Worm (Caenorhabditis elegans): ENCODE data around the gene C55A6.4.

C55A6.4 gene

DNA sequence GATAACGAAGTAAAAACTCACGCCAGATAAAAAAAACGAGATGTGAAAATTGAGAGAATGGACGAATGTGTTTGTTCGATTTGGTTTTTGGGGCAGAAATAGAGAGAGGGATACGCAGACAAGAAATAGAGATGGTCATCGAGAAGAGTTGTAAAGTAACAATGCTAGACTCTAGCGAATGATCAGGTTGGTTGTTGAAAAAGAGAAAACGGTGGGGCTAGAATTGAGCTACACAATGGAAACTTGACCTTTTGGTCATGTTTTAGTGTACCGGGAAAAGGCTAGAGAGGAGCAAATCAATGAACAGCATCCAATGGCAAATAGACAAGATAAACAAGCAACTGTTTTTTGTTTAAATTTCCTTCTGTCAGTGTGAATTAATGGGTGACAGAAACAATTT is 27.3 kb downstream of the C55A6.4 start, which contains the start of gene dhs-19:
Gene dhs-19, minus strand, starts transcription at position 101 of the 400 bp plus-strand sequence.
- peak; percentile 21 for TF ChIP-seq nhr-20 (tag; optimal IDR thresholded peaks at IDR 0.05)
- TF ChIP-seq swsn-7 (tag; optimal IDR thresholded peaks at IDR 0.05): no peak
- TF ChIP-seq blmp-1 (tag; optimal IDR thresholded peaks at IDR 0.05): peak; percentile 18
- TF ChIP-seq elt-3 (tag; optimal IDR thresholded peaks at IDR 0.05): no peak
- peak; percentile 20 for TF ChIP-seq rnt-1 (tag; optimal IDR thresholded peaks at IDR 0.05)

- TF ChIP-seq irx-1 (tag; optimal IDR thresholded peaks at IDR 0.05) (no peak), nhr-20 (tag; optimal IDR thresholded peaks at IDR 0.05) (no peak), nhr-90 (tag; optimal IDR thresholded peaks at IDR 0.05; ENCODE audit: poor library complexity) (no peak), dsc-1 (tag; optimal IDR thresholded peaks at IDR 0.05) (no peak), aly-2 (tag; optimal IDR thresholded peaks at IDR 0.05) (no peak), nhr-19 (GFP tag; conservative IDR thresholded peaks at IDR 0.05) (no peak), unc-130 (tag; optimal IDR thresholded peaks at IDR 0.05) (no peak), swsn-7 (tag; optimal IDR thresholded peaks at IDR 0.05) (no peak), fkh-10 (GFP tag; optimal IDR thresholded peaks at IDR 0.05) (no peak), isw-1 (GFP tag; IDR thresholded peaks at IDR 0.05) (no peak), nhr-71 (tag; optimal IDR thresholded peaks at IDR 0.05) (no peak), zag-1 (tag; optimal IDR thresholded peaks at IDR 0.05) (no peak), tlp-1 (tag; optimal IDR thresholded peaks at IDR 0.05) (no peak), elt-3 (tag; optimal IDR thresholded peaks at IDR 0.05) (no peak), lin-13 (GFP tag; optimal IDR thresholded peaks at IDR 0.05) (no peak)
Observed at ce11 chrV:11488288-11488687, 29.4 kb downstream of the C55A6.4 start.

ce11 chrV:11486680-11487079 is 31.0 kb downstream of the C55A6.4 start, which contains the start of gene T11F9.10:
Gene T11F9.10, plus strand, starts transcription at chrV:11486980.
- no peak for TF ChIP-seq aly-2 (tag; optimal IDR thresholded peaks at IDR 0.05)
- no peak for TF ChIP-seq mdl-1 (tag; optimal IDR thresholded peaks at IDR 0.05)
- no peak for TF ChIP-seq ceh-82 (tag; optimal IDR thresholded peaks at IDR 0.05)
- TF ChIP-seq C34B4.2 (tag; optimal IDR thresholded peaks at IDR 0.05): no peak
- no peak for TF ChIP-seq hlh-17 (GFP tag; optimal IDR thresholded peaks at IDR 0.05; ENCODE audit: borderline replicate concordance)
- TF ChIP-seq egl-13 (tag; optimal IDR thresholded peaks at IDR 0.05): no peak
- no peak for TF ChIP-seq unc-98 (GFP tag; IDR thresholded peaks at IDR 0.05)
- no peak for TF ChIP-seq pax-3 (tag; optimal IDR thresholded peaks at IDR 0.05)
- no peak for TF ChIP-seq fkh-4 (tag; optimal IDR thresholded peaks at IDR 0.05; ENCODE audit: borderline replicate concordance)
- TF ChIP-seq nhr-85 (tag): no peak
- no peak for TF ChIP-seq aha-1 (tag; optimal IDR thresholded peaks at IDR 0.05)
- TF ChIP-seq nhr-76 (tag; optimal IDR thresholded peaks at IDR 0.05): no peak

DNA sequence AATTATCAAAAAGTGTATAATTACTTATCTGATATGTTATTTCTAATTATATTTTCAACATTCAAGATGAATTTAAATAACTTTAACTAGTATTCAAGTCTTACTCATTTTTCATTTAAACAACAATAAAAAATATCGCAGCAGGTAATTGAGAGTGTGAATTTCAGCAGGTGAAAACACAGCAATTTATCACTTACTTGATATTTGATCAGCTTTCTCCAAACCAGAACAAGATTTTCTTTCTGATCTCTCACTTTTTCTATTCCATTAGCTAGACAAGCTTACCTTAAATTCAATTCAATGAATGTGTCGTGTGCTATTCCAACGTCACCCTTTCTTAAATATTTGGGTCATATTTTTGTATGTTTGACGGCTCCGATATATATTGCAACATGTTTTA is 32.1 kb downstream of the C55A6.4 start, which contains the start of gene srh-1:
Gene srh-1, plus strand, starts transcription at position 301 of the 400 bp plus-strand sequence.
- TF ChIP-seq tbx-2 (tag; optimal IDR thresholded peaks at IDR 0.05) (no peak), hlh-4 (tag; optimal IDR thresholded peaks at IDR 0.05) (no peak), snu-23 (GFP tag; optimal IDR thresholded peaks at IDR 0.05) (no peak), elt-3 (tag; optimal IDR thresholded peaks at IDR 0.05) (no peak), nhr-47 (tag; optimal IDR thresholded peaks at IDR 0.05) (no peak), fos-1 (tag; optimal IDR thresholded peaks at IDR 0.05) (no peak)

DNA sequence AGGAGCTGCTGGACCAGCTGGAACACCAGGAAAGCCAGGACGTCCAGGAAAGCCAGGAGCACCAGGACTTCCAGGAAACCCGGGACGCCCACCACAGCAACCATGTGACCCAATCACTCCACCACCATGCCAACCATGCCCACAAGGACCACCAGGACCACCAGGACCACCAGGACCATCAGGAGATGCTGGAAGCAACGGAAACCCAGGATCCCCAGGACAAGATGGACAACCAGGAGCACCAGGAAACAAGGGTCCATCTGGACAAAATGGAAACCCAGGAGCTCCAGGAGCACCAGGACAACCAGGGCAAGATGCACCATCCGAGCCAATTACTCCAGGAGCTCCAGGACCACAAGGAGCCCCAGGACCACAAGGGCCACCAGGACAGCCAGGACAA is 33.3 kb downstream of the C55A6.4 start:
- TF ChIP-seq elt-3 (tag; optimal IDR thresholded peaks at IDR 0.05) (no peak), egl-27 (tag; optimal IDR thresholded peaks at IDR 0.05) (no peak), nhr-12 (tag; optimal IDR thresholded peaks at IDR 0.05) (no peak), C16A3.4 (tag; optimal IDR thresholded peaks at IDR 0.05) (no peak), mep-1 (tag; optimal IDR thresholded peaks at IDR 0.05) (no peak), unc-62 (GFP tag; optimal IDR thresholded peaks at IDR 0.05) (no peak), nhr-237 (tag; optimal IDR thresholded peaks at IDR 0.05) (no peak), grh-1 (GFP tag; IDR thresholded peaks at IDR 0.05) (no peak), snu-23 (GFP tag; optimal IDR thresholded peaks at IDR 0.05) (no peak), nhr-76 (tag; optimal IDR thresholded peaks at IDR 0.05) (no peak), nhr-19 (GFP tag; conservative IDR thresholded peaks at IDR 0.05) (no peak), elt-2 (tag; optimal IDR thresholded peaks at IDR 0.05) (no peak), fkh-4 (tag; optimal IDR thresholded peaks at IDR 0.05; ENCODE audit: borderline replicate concordance) (no peak), nhr-28 (tag; optimal IDR thresholded peaks at IDR 0.05) (no peak), lsy-2 (tag; optimal IDR thresholded peaks at IDR 0.05) (no peak)

Measured in whole organism, L1 larva.